Worm (Caenorhabditis elegans): ENCODE data around the gene atg-7.
"Not testable (repeated sequence)": the region's sequence is repeated elsewhere in the genome, so short reads cannot be mapped to it uniquely, and the experiment has no call there.

Gene atg-7

ce11 chrIV:11082789-11083235 is 2.0 kb upstream of the atg-7 start (continued):
- peak; percentile 99 for TF ChIP-seq C34F6.9 (tag; optimal IDR thresholded peaks at IDR 0.05)
- peak; percentile 21 for TF ChIP-seq unc-62 (GFP tag; optimal IDR thresholded peaks at IDR 0.05)
- peak; percentile 93 for TF ChIP-seq mab-5 (tag; optimal IDR thresholded peaks at IDR 0.05)
- TF ChIP-seq unc-39 (tag; optimal IDR thresholded peaks at IDR 0.05): peak; percentile 27
- peak; percentile 93 for TF ChIP-seq egl-27 (tag; optimal IDR thresholded peaks at IDR 0.05)

- peak; percentile 12 for TF ChIP-seq nhr-129 (tag; optimal IDR thresholded peaks at IDR 0.05)
- TF ChIP-seq mab-5 (tag; optimal IDR thresholded peaks at IDR 0.05): no peak
- no peak for TF ChIP-seq unc-62 (GFP tag; optimal IDR thresholded peaks at IDR 0.05)
- no peak for TF ChIP-seq fos-1 (tag; optimal IDR thresholded peaks at IDR 0.05)
- TF ChIP-seq sem-4 (tag; optimal IDR thresholded peaks at IDR 0.05): no peak
- TF ChIP-seq nhr-12 (tag; optimal IDR thresholded peaks at IDR 0.05): no peak
- TF ChIP-seq dmd-4 (tag; optimal IDR thresholded peaks at IDR 0.05): no peak
- no peak for TF ChIP-seq nhr-237 (tag; optimal IDR thresholded peaks at IDR 0.05)
Measured at ce11 chrIV:11082153-11082552, 1.3 kb upstream of the atg-7 start, which contains the start of gene let-70. Gene let-70 (minus strand): TSS chrIV:11082253.

ce11 chrIV:11078482-11078881 is 2.4 kb downstream of the atg-7 start, which contains the start of gene Y5F2A.4:
Gene Y5F2A.4 (minus strand): TSS chrIV:11078582.
- TF ChIP-seq ztf-11 (tag; optimal IDR thresholded peaks at IDR 0.05) (no peak), C34F6.9 (tag; optimal IDR thresholded peaks at IDR 0.05) (no peak), R02D3.7 (tag; optimal IDR thresholded peaks at IDR 0.05) (no peak), gmeb-1 (tag; optimal IDR thresholded peaks at IDR 0.05) (no peak), nhr-77 (tag; optimal IDR thresholded peaks at IDR 0.05) (no peak)

ce11 chrIV:11070895-11071294 is 10.0 kb downstream of the atg-7 start:
- peak; percentile 76 for TF ChIP-seq nhr-237 (tag; optimal IDR thresholded peaks at IDR 0.05)
- not testable (repeated sequence) for TF ChIP-seq sma-9 (GFP tag; optimal IDR thresholded peaks at IDR 0.05)
- TF ChIP-seq sma-9 (tag; optimal IDR thresholded peaks at IDR 0.05): peak; percentile 59

ce11 chrIV:11068314-11068713 is 12.5 kb downstream of the atg-7 start:
- no peak for TF ChIP-seq elt-1 (tag; optimal IDR thresholded peaks at IDR 0.05)
- no peak for TF ChIP-seq ztf-1 (GFP tag; conservative IDR thresholded peaks at IDR 0.05)
- TF ChIP-seq ztf-4 (tag; optimal IDR thresholded peaks at IDR 0.05): peak; percentile 62
- no peak for TF ChIP-seq ZK546.5 (tag; optimal IDR thresholded peaks at IDR 0.05)
- peak; percentile 87 for TF ChIP-seq nhr-129 (tag; optimal IDR thresholded peaks at IDR 0.05)
- no peak for TF ChIP-seq sma-3 (GFP tag; optimal IDR thresholded peaks at IDR 0.05)
- no peak for TF ChIP-seq nhr-237 (tag; optimal IDR thresholded peaks at IDR 0.05)
- TF ChIP-seq lsy-2 (tag; optimal IDR thresholded peaks at IDR 0.05): peak in 1 of 2 experiments; percentile 77
- no peak for TF ChIP-seq sem-4 (tag; optimal IDR thresholded peaks at IDR 0.05)
- peak; percentile 58 for TF ChIP-seq mab-5 (tag; optimal IDR thresholded peaks at IDR 0.05)
- peak; percentile 84 for TF ChIP-seq F13H6.1 (tag; optimal IDR thresholded peaks at IDR 0.05)
- TF ChIP-seq nhr-6 (tag; optimal IDR thresholded peaks at IDR 0.05): peak; percentile 67
- TF ChIP-seq zag-1 (tag; optimal IDR thresholded peaks at IDR 0.05): no peak
- TF ChIP-seq ztf-11 (tag; optimal IDR thresholded peaks at IDR 0.05): no peak
- TF ChIP-seq C34F6.9 (tag; optimal IDR thresholded peaks at IDR 0.05): peak; percentile 59
- no peak for TF ChIP-seq elt-3 (tag; optimal IDR thresholded peaks at IDR 0.05)
- no peak for TF ChIP-seq ceh-82 (tag; optimal IDR thresholded peaks at IDR 0.05)
- peak; percentile 79 for TF ChIP-seq unc-62 (GFP tag; optimal IDR thresholded peaks at IDR 0.05)
- TF ChIP-seq fos-1 (tag; optimal IDR thresholded peaks at IDR 0.05): no peak
- peak; percentile 72 for TF ChIP-seq sma-9 (GFP tag; optimal IDR thresholded peaks at IDR 0.05)
- TF ChIP-seq sma-9 (tag; optimal IDR thresholded peaks at IDR 0.05): no peak

ce11 chrIV:11067003-11067402 is 13.9 kb downstream of the atg-7 start, which contains the start of gene ttr-17:
Gene ttr-17 (minus strand): TSS chrIV:11067026.
- no peak for TF ChIP-seq mdl-1 (tag; optimal IDR thresholded peaks at IDR 0.05)
- TF ChIP-seq C34F6.9 (tag; optimal IDR thresholded peaks at IDR 0.05): peak; percentile 7
- TF ChIP-seq ztf-1 (GFP tag; conservative IDR thresholded peaks at IDR 0.05): no peak
- no peak for TF ChIP-seq lin-39 (tag; optimal IDR thresholded peaks at IDR 0.05)
- TF ChIP-seq sma-3 (GFP tag; optimal IDR thresholded peaks at IDR 0.05): no peak
- TF ChIP-seq dmd-4 (tag; optimal IDR thresholded peaks at IDR 0.05): no peak
- no peak for TF ChIP-seq elt-1 (tag; optimal IDR thresholded peaks at IDR 0.05)
- TF ChIP-seq alr-1 (tag; optimal IDR thresholded peaks at IDR 0.05): no peak
- no peak for TF ChIP-seq ceh-82 (tag; optimal IDR thresholded peaks at IDR 0.05)
- peak; percentile 54 for TF ChIP-seq ama-1 (optimal IDR thresholded peaks at IDR 0.05)
- TF ChIP-seq lin-11 (tag; optimal IDR thresholded peaks at IDR 0.05): no peak
- no peak for TF ChIP-seq skn-1 (tag; optimal IDR thresholded peaks at IDR 0.05)
- TF ChIP-seq snpc-4 (tag; optimal IDR thresholded peaks at IDR 0.05): no peak
- no peak for TF ChIP-seq mbf-1 (tag; optimal IDR thresholded peaks at IDR 0.05)
- no peak for TF ChIP-seq elt-3 (tag; optimal IDR thresholded peaks at IDR 0.05)
- no peak for TF ChIP-seq unc-62 (GFP tag; optimal IDR thresholded peaks at IDR 0.05)
- peak; percentile 54 for TF ChIP-seq F13H6.1 (tag; optimal IDR thresholded peaks at IDR 0.05)
- TF ChIP-seq R02D3.7 (tag; optimal IDR thresholded peaks at IDR 0.05): no peak
- no peak for TF ChIP-seq nhr-10 (tag; optimal IDR thresholded peaks at IDR 0.05)
- peak in 1 of 2 experiments; percentile 43 for TF ChIP-seq lsy-2 (tag; optimal IDR thresholded peaks at IDR 0.05)
- TF ChIP-seq crh-2 (tag; optimal IDR thresholded peaks at IDR 0.05): no peak
- peak; percentile 50 for TF ChIP-seq sma-9 (GFP tag; optimal IDR thresholded peaks at IDR 0.05)
- TF ChIP-seq sma-9 (tag; optimal IDR thresholded peaks at IDR 0.05): no peak
